Comparison of ENCODE assay signal across 1 fruit fly cellular context in the genomic region with DNA sequence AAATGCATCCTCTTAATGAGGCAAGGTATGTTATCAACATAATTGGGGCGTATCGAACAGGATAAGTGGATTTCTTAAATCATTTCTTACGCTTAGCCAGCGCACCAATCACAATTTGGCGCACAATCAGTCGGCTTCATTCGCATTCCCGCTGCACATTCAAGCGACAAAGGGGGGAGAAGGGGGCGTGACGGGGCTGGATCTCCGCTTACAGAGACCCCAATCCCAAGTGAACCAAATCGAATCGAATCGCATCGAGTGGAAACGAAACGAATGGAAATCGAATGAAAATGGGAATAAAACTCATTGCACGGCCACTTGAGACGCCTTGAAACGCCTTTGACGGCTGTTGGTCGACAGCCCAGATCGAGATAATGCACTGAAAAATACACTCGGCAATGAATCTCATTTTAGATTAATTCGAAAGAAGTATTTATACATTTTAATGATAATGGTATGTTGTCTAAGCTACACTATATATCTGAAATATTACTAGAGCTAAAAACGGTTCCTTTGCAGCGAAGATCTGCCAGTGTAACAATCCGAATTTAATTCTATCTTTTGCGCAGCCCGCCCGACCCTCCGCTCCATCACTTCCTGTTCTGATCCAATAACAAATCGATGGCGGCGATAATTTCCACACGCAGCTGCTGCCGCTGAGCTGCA.
TF ChIP-seq lines count a peak whose summit lies in the region.

No protein-coding gene starts in this region.

TF ChIP-seq in whole organism, embryonic, 481 proteins besides CTCF, POLR2A, EP300 and RAD21 (continued from another document):
- no peak for TF ChIP-seq peb (GFP tag; IDR thresholded peaks at IDR 0.05; lab: Robert Waterston, UW)
- no peak for TF ChIP-seq grn (GFP tag; optimal IDR thresholded peaks at IDR 0.05; lab: Kevin White, UChicago)
- TF ChIP-seq sima (GFP tag; optimal IDR thresholded peaks at IDR 0.05; lab: Kevin White, UChicago): no peak
- no peak for TF ChIP-seq CG10366 (GFP tag; IDR thresholded peaks at IDR 0.05; lab: Robert Waterston, UW)
- no peak for TF ChIP-seq CG18011 (GFP tag; optimal IDR thresholded peaks at IDR 0.05; lab: Kevin White, UChicago)
- TF ChIP-seq da (GFP tag; optimal IDR thresholded peaks at IDR 0.05; lab: Kevin White, UChicago): no peak
- TF ChIP-seq CG6272 (GFP tag; IDR thresholded peaks at IDR 0.05; lab: Robert Waterston, UW): no peak
- TF ChIP-seq CG4282 (GFP tag; optimal IDR thresholded peaks at IDR 0.05; lab: Kevin White, UChicago): no peak
- TF ChIP-seq chinmo (GFP tag; IDR thresholded peaks at IDR 0.05; lab: Robert Waterston, UW; ENCODE audit: partially characterized antibody): no peak
- TF ChIP-seq crol (GFP tag; IDR thresholded peaks at IDR 0.05; lab: Robert Waterston, UW): peak; percentile 53
- TF ChIP-seq Xbp1 (GFP tag; optimal IDR thresholded peaks at IDR 0.05; lab: Kevin White, UChicago): no peak
- no peak for TF ChIP-seq CG18599 (GFP tag; optimal IDR thresholded peaks at IDR 0.05; lab: Kevin White, UChicago)
- no peak for TF ChIP-seq zen2 (GFP tag; IDR thresholded peaks at IDR 0.05; lab: Robert Waterston, UW; ENCODE audit: partially characterized antibody)
- TF ChIP-seq twi (tag; optimal IDR thresholded peaks at IDR 0.05; lab: Kevin White, UChicago): no peak
- no peak for TF ChIP-seq Hr51 (GFP tag; optimal IDR thresholded peaks at IDR 0.05; lab: Kevin White, UChicago)
- no peak for TF ChIP-seq CrebB (tag; optimal IDR thresholded peaks at IDR 0.05; lab: Kevin White, UChicago)
- peak in 1 of 2 experiments; percentile 11 for TF ChIP-seq Pdp1 (GFP tag; optimal IDR thresholded peaks at IDR 0.05; lab: Kevin White, UChicago)
- no peak for TF ChIP-seq Fer3 (tag; optimal IDR thresholded peaks at IDR 0.05; lab: Kevin White, UChicago)
- TF ChIP-seq sob (GFP tag; IDR thresholded peaks at IDR 0.05; lab: Robert Waterston, UW): no peak
- TF ChIP-seq Dbx (GFP tag; IDR thresholded peaks at IDR 0.05; lab: Robert Waterston, UW): no peak
- no peak for TF ChIP-seq otp (GFP tag; IDR thresholded peaks at IDR 0.05; lab: Robert Waterston, UW)
- TF ChIP-seq CG7745 (tag; optimal IDR thresholded peaks at IDR 0.05; lab: Kevin White, UChicago): no peak
- TF ChIP-seq Doc2 (GFP tag; IDR thresholded peaks at IDR 0.05; lab: Robert Waterston, UW): no peak
- no peak for TF ChIP-seq gce (GFP tag; IDR thresholded peaks at IDR 0.05; lab: Robert Waterston, UW)
- no peak for TF ChIP-seq Opbp (GFP tag; IDR thresholded peaks at IDR 0.05; lab: Robert Waterston, UW; ENCODE audit: partially characterized antibody)
- no peak for TF ChIP-seq prd (optimal IDR thresholded peaks at IDR 0.05; lab: Kevin White, UChicago)
- TF ChIP-seq prd (GFP tag; IDR thresholded peaks at IDR 0.05; lab: Robert Waterston, UW): peak; percentile 11; the same call in 1 of the 3 replicates
- TF ChIP-seq bigmax (GFP tag; optimal IDR thresholded peaks at IDR 0.05; lab: Kevin White, UChicago): no peak
- peak; percentile 19 for TF ChIP-seq CG14710 (tag; optimal IDR thresholded peaks at IDR 0.05; lab: Kevin White, UChicago)
- peak; percentile 4 for TF ChIP-seq CG12391 (tag; optimal IDR thresholded peaks at IDR 0.05; lab: Kevin White, UChicago)
- TF ChIP-seq Deaf1 (tag; optimal IDR thresholded peaks at IDR 0.05; lab: Kevin White, UChicago): no peak
- TF ChIP-seq dati (GFP tag; IDR thresholded peaks at IDR 0.05; lab: Robert Waterston, UW): no peak
- no peak for TF ChIP-seq Dip3 (GFP tag; optimal IDR thresholded peaks at IDR 0.05; lab: Kevin White, UChicago)
- TF ChIP-seq CG4820 (GFP tag; optimal IDR thresholded peaks at IDR 0.05; lab: Kevin White, UChicago): peak; percentile 8
- peak; percentile 43 for TF ChIP-seq Sox102F (GFP tag; optimal IDR thresholded peaks at IDR 0.05; lab: Kevin White, UChicago)
- TF ChIP-seq pfk (GFP tag; optimal IDR thresholded peaks at IDR 0.05; lab: Kevin White, UChicago): peak; percentile 42
- peak in 1 of 2 experiments; percentile 57 for TF ChIP-seq bsh (GFP tag; optimal IDR thresholded peaks at IDR 0.05; lab: Kevin White, UChicago)
- TF ChIP-seq gem (tag; optimal IDR thresholded peaks at IDR 0.05; lab: Kevin White, UChicago): peak; percentile 38
- no peak for TF ChIP-seq CG12236 (GFP tag; optimal IDR thresholded peaks at IDR 0.05; lab: Kevin White, UChicago)
- TF ChIP-seq CG11085 (GFP tag; IDR thresholded peaks at IDR 0.05; lab: Robert Waterston, UW): no peak
- TF ChIP-seq CG11560 (tag; IDR thresholded peaks at IDR 0.05; lab: Robert Waterston, UW): no peak
- TF ChIP-seq cad (GFP tag; optimal IDR thresholded peaks at IDR 0.05; lab: Kevin White, UChicago): no peak
- TF ChIP-seq BtbVII (GFP tag; optimal IDR thresholded peaks at IDR 0.05; lab: Kevin White, UChicago): no peak
- no peak for TF ChIP-seq corto (GFP tag; optimal IDR thresholded peaks at IDR 0.05; lab: Kevin White, UChicago)
- no peak for TF ChIP-seq CG4707 (GFP tag; optimal IDR thresholded peaks at IDR 0.05; lab: Kevin White, UChicago)
- TF ChIP-seq CG15269 (tag; optimal IDR thresholded peaks at IDR 0.05; lab: Kevin White, UChicago): no peak
- no peak for TF ChIP-seq Ets97D (GFP tag; optimal IDR thresholded peaks at IDR 0.05; lab: Kevin White, UChicago)
- peak; percentile 31 for TF ChIP-seq CG11504 (tag; optimal IDR thresholded peaks at IDR 0.05; lab: Kevin White, UChicago)
- no peak for TF ChIP-seq eyg (GFP tag; optimal IDR thresholded peaks at IDR 0.05; lab: Kevin White, UChicago)
- TF ChIP-seq grau (tag; optimal IDR thresholded peaks at IDR 0.05; lab: Kevin White, UChicago): no peak
- peak; percentile 48; the same call in 1 of the 2 replicates for TF ChIP-seq Awh (GFP tag; IDR thresholded peaks at IDR 0.05; lab: Robert Waterston, UW)
- peak; percentile 17 for TF ChIP-seq dmrt11E (tag; optimal IDR thresholded peaks at IDR 0.05; lab: Kevin White, UChicago)
- TF ChIP-seq wor (GFP tag; IDR thresholded peaks at IDR 0.05; lab: Robert Waterston, UW): no peak
- no peak for TF ChIP-seq CG34376 (GFP tag; optimal IDR thresholded peaks at IDR 0.05; lab: Kevin White, UChicago)
- TF ChIP-seq Ets65A (GFP tag; lab: Kevin White, UChicago): no peak
- no peak for TF ChIP-seq salm (tag; optimal IDR thresholded peaks at IDR 0.05; lab: Kevin White, UChicago)
- TF ChIP-seq CG16779 (GFP tag; IDR thresholded peaks at IDR 0.05; lab: Robert Waterston, UW): no peak
- no peak for TF ChIP-seq CG7987 (GFP tag; optimal IDR thresholded peaks at IDR 0.05; lab: Kevin White, UChicago)
- peak; percentile 37; the same call in 1 of the 2 replicates for TF ChIP-seq Drgx (GFP tag; IDR thresholded peaks at IDR 0.05; lab: Robert Waterston, UW)
- TF ChIP-seq cg (GFP tag; optimal IDR thresholded peaks at IDR 0.05; lab: Kevin White, UChicago): no peak
- no peak for TF ChIP-seq ham (GFP tag; IDR thresholded peaks at IDR 0.05; lab: Robert Waterston, UW)
- peak; percentile 13 for TF ChIP-seq nmo (GFP tag; optimal IDR thresholded peaks at IDR 0.05; lab: Kevin White, UChicago)
- TF ChIP-seq gt (GFP tag; IDR thresholded peaks at IDR 0.05; lab: Robert Waterston, UW): no peak
- no peak for TF ChIP-seq Adf1 (GFP tag; IDR thresholded peaks at IDR 0.05; lab: Robert Waterston, UW)
- peak; percentile 40 for TF ChIP-seq onecut (GFP tag; IDR thresholded peaks at IDR 0.05; lab: Robert Waterston, UW)
- TF ChIP-seq ewg (GFP tag; optimal IDR thresholded peaks at IDR 0.05; lab: Kevin White, UChicago): peak; percentile 31
- TF ChIP-seq CG7357 (GFP tag; IDR thresholded peaks at IDR 0.05; lab: Robert Waterston, UW): no peak
- TF ChIP-seq Sox100B (GFP tag; optimal IDR thresholded peaks at IDR 0.05; lab: Kevin White, UChicago): no peak
- TF ChIP-seq CG1603 (tag; optimal IDR thresholded peaks at IDR 0.05; lab: Kevin White, UChicago): peak; percentile 44
- no peak for TF ChIP-seq Side (GFP tag; optimal IDR thresholded peaks at IDR 0.05; lab: Kevin White, UChicago)
- no peak for TF ChIP-seq oc (tag; optimal IDR thresholded peaks at IDR 0.05; lab: Kevin White, UChicago)
- no peak for TF ChIP-seq CG2116 (GFP tag; optimal IDR thresholded peaks at IDR 0.05; lab: Kevin White, UChicago)
- no peak for TF ChIP-seq Optix (GFP tag; IDR thresholded peaks at IDR 0.05; lab: Robert Waterston, UW)
- TF ChIP-seq CG3847 (GFP tag; IDR thresholded peaks at IDR 0.05; lab: Robert Waterston, UW): no peak
- no peak for TF ChIP-seq Dp (GFP tag; optimal IDR thresholded peaks at IDR 0.05; lab: Kevin White, UChicago)
- TF ChIP-seq ERR (GFP tag; optimal IDR thresholded peaks at IDR 0.05; lab: Kevin White, UChicago): no peak
- peak; percentile 7; the same call in 1 of the 2 replicates for TF ChIP-seq CG10959 (GFP tag; IDR thresholded peaks at IDR 0.05; lab: Robert Waterston, UW)
- no peak for TF ChIP-seq shn (GFP tag; optimal IDR thresholded peaks at IDR 0.05; lab: Kevin White, UChicago)
- TF ChIP-seq lola (GFP tag; optimal IDR thresholded peaks at IDR 0.05; lab: Kevin White, UChicago): peak in 1 of 3 experiments; percentile 18
- no peak for TF ChIP-seq ase (GFP tag; IDR thresholded peaks at IDR 0.05; lab: Robert Waterston, UW)
- peak; percentile 45 for TF ChIP-seq Blimp-1 (GFP tag; optimal IDR thresholded peaks at IDR 0.05; lab: Kevin White, UChicago)
- TF ChIP-seq Elba2 (GFP tag; optimal IDR thresholded peaks at IDR 0.05; lab: Kevin White, UChicago): no peak
- peak; percentile 16 for TF ChIP-seq unpg (GFP tag; optimal IDR thresholded peaks at IDR 0.05; lab: Kevin White, UChicago)
- TF ChIP-seq Meics (GFP tag; optimal IDR thresholded peaks at IDR 0.05; lab: Kevin White, UChicago): no peak
- TF ChIP-seq CG7372 (GFP tag; IDR thresholded peaks at IDR 0.05; lab: Robert Waterston, UW): no peak
- no peak for TF ChIP-seq Hmx (GFP tag; optimal IDR thresholded peaks at IDR 0.05; lab: Kevin White, UChicago)
- TF ChIP-seq fd96Cb (tag; optimal IDR thresholded peaks at IDR 0.05; lab: Kevin White, UChicago): peak; percentile 10
- no peak for TF ChIP-seq CG18619 (GFP tag; optimal IDR thresholded peaks at IDR 0.05; lab: Kevin White, UChicago)
- TF ChIP-seq CG7786 (GFP tag; optimal IDR thresholded peaks at IDR 0.05; lab: Kevin White, UChicago): no peak
- no peak for TF ChIP-seq Spps (tag; optimal IDR thresholded peaks at IDR 0.05; lab: Kevin White, UChicago)
- peak; percentile 66 for TF ChIP-seq gsb-n (tag; optimal IDR thresholded peaks at IDR 0.05; lab: Kevin White, UChicago)
- TF ChIP-seq lov (optimal IDR thresholded peaks at IDR 0.05; lab: Kevin White, UChicago): no peak
- no peak for TF ChIP-seq lov (GFP tag; IDR thresholded peaks at IDR 0.05; lab: Robert Waterston, UW)
- TF ChIP-seq CG10979 (tag; optimal IDR thresholded peaks at IDR 0.05; lab: Kevin White, UChicago): peak; percentile 36
- TF ChIP-seq NK7.1 (GFP tag; optimal IDR thresholded peaks at IDR 0.05; lab: Kevin White, UChicago): no peak
- TF ChIP-seq pan (optimal IDR thresholded peaks at IDR 0.05; lab: Kevin White, UChicago): no peak
- peak in 1 of 2 experiments; percentile 39 for TF ChIP-seq pan (GFP tag; optimal IDR thresholded peaks at IDR 0.05 in 1 of 2, IDR thresholded peaks at IDR 0.05 in 1 of 2)
- TF ChIP-seq Ptx1 (GFP tag; IDR thresholded peaks at IDR 0.05; lab: Robert Waterston, UW): 0 out of 2 replicates have a peak, but pooled peaks have one; percentile 27
- TF ChIP-seq CG10209 (GFP tag; optimal IDR thresholded peaks at IDR 0.05; lab: Kevin White, UChicago): peak; percentile 8
- peak; percentile 59 for TF ChIP-seq ara (GFP tag; IDR thresholded peaks at IDR 0.05; lab: Robert Waterston, UW)
- TF ChIP-seq CG5245 (GFP tag; optimal IDR thresholded peaks at IDR 0.05; lab: Kevin White, UChicago): no peak
- TF ChIP-seq vvl (GFP tag; IDR thresholded peaks at IDR 0.05; lab: Robert Waterston, UW): no peak
- TF ChIP-seq CG10431 (GFP tag; optimal IDR thresholded peaks at IDR 0.05; lab: Kevin White, UChicago): no peak
- TF ChIP-seq mld (GFP tag; IDR thresholded peaks at IDR 0.05; lab: Robert Waterston, UW; ENCODE audit: partially characterized antibody): no peak
- no peak for TF ChIP-seq CG4730 (GFP tag; IDR thresholded peaks at IDR 0.05; lab: Robert Waterston, UW)
- no peak for TF ChIP-seq CG13624 (GFP tag; optimal IDR thresholded peaks at IDR 0.05; lab: Kevin White, UChicago)
- TF ChIP-seq lmd (GFP tag; IDR thresholded peaks at IDR 0.05; lab: Robert Waterston, UW): peak; percentile 22; the same call in 1 of the 2 replicates
- TF ChIP-seq croc (GFP tag; conservative IDR thresholded peaks at IDR 0.05; lab: Robert Waterston, UW): no peak
- no peak for TF ChIP-seq CG6765 (GFP tag; optimal IDR thresholded peaks at IDR 0.05; lab: Kevin White, UChicago)
- no peak for TF ChIP-seq nerfin-2 (GFP tag; IDR thresholded peaks at IDR 0.05; lab: Robert Waterston, UW; ENCODE audit: partially characterized antibody)
- TF ChIP-seq maf-S (GFP tag; optimal IDR thresholded peaks at IDR 0.05; lab: Kevin White, UChicago): no peak
- TF ChIP-seq HmgD (GFP tag; optimal IDR thresholded peaks at IDR 0.05; lab: Kevin White, UChicago): no peak
- no peak for TF ChIP-seq Hand (GFP tag; optimal IDR thresholded peaks at IDR 0.05; lab: Kevin White, UChicago)
- peak; percentile 56; the same call in 2 of the 3 replicates for TF ChIP-seq row (GFP tag; IDR thresholded peaks at IDR 0.05; lab: Robert Waterston, UW)
- TF ChIP-seq Oli (tag; optimal IDR thresholded peaks at IDR 0.05; lab: Kevin White, UChicago): no peak
- TF ChIP-seq B-H2 (GFP tag; optimal IDR thresholded peaks at IDR 0.05; lab: Kevin White, UChicago): no peak
- TF ChIP-seq fd64A (GFP tag; optimal IDR thresholded peaks at IDR 0.05; lab: Kevin White, UChicago): no peak
- TF ChIP-seq inv (GFP tag; IDR thresholded peaks at IDR 0.05; lab: Robert Waterston, UW; ENCODE audit: partially characterized antibody): no peak
- no peak for TF ChIP-seq sens-2 (GFP tag; IDR thresholded peaks at IDR 0.05; lab: Robert Waterston, UW)
- peak; percentile 22 for TF ChIP-seq CG17385 (GFP tag; optimal IDR thresholded peaks at IDR 0.05; lab: Kevin White, UChicago)
- no peak for TF ChIP-seq CG17802 (tag; optimal IDR thresholded peaks at IDR 0.05; lab: Kevin White, UChicago)
- TF ChIP-seq br (optimal IDR thresholded peaks at IDR 0.05; lab: Kevin White, UChicago): no peak
- peak; percentile 62 for TF ChIP-seq Nf-YC (tag; optimal IDR thresholded peaks at IDR 0.05; lab: Kevin White, UChicago)
TF ChIP-seq in whole organism, embryonic: peak in this region for 54.
